Worm (Caenorhabditis elegans) whole organism, mixed stage, embryonic: ENCODE data around the gene srw-129.

Source experiments
- drap-1 ChIP-seq: fragments of 200-800 bp; sonication (Bioruptor generic); optimal IDR thresholded peaks from 3 replicates; lab custom pipeline; 2018; ENCODE audit warnings: mild to moderate bottlenecking, missing genetic modification characterization, missing compliant biosample characterization
- lin-13 ChIP-seq: fragments of 150-350 bp; optimal IDR thresholded peaks from 2 replicates; lab custom pipeline; 2014; ENCODE audit warnings: missing biosample characterization, missing genetic modification characterization
- mls-2 ChIP-seq: sonication (generic microtip); optimal IDR thresholded peaks from 2 replicates; lab custom pipeline; 2016; ENCODE audit warnings: mild to moderate bottlenecking, missing genetic modification characterization, moderate library complexity, missing compliant biosample characterization
- unc-62 ChIP-seq: fragments of 150-350 bp; optimal IDR thresholded peaks from 2 replicates; lab custom pipeline; 2014; ENCODE audit warnings: missing biosample characterization, missing genetic modification reagents, missing genetic modification characterization

DNA sequence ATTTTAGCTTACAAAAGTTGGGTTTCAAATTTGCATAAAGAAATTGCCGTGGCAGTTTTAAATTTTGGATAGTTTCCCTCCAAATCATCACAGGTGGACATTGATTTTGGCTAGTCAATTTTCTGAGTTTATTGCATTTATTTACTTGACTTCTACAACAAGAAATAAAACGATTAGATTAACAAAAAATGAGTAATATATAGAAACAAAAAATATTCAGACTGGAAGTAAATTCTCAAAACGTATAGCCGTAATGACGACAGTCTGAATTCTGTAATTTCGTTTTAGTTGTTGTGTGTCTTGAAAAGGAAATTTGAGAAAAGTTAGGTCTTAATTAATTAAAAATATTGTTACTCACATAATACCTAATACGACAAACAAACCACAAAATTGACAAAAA lies 33.3 kb upstream of the srw-129 start, which contains the start of gene srw-141:
- TF ChIP-seq unc-62 (GFP tag; lab: Kevin White, UChicago) (no peak), lin-13 (tag; lab: Kevin White, UChicago) (no peak), mls-2 (tag; lab: Kevin White, UChicago) (no peak), drap-1 (no peak)
